Worm (Caenorhabditis elegans) whole organism, L4/young adult: ENCODE results near the gene serp-1.2.

Source experiments
- W03F9.2 ChIP-seq: fragments of 150-350 bp; optimal IDR thresholded peaks from 2 replicates; lab custom pipeline; 2014; ENCODE audit warnings: missing biosample characterization, missing genetic modification characterization
- dao-5 ChIP-seq: sonication (generic microtip); optimal IDR thresholded peaks from 2 replicates; lab custom pipeline; 2016; ENCODE audit warnings: missing genotype, missing genetic modification characterization, moderate library complexity, missing compliant biosample characterization
- him-1 ChIP-seq: sonication (generic microtip); optimal IDR thresholded peaks from 2 replicates; lab custom pipeline; 2016; ENCODE audit warnings: missing genotype, missing genetic modification reagents, missing genetic modification characterization, missing compliant biosample characterization

serp-1.2 gene

DNA sequence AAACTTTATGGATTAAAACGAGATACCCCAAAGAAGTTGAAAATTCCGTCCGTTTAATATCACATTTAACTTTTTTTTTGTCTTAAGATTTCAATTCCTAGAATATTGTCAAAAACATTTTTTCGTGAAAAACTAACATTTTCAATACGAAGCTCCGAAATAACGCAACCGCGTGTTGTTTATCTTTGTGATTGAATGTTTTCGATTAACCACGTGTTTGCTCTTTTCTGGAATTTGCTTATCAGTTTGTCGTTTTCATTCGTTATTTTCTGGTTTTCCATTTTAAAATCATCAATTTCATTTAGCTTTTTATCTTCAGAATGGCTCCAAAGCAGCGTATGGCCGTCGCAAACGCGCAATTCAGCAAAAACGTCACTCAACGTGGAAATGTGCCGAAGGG is at the start of gene serp-1.2:
Gene serp-1.2, plus strand, starts transcription at position 318 of the 400 bp plus-strand sequence.
- TF ChIP-seq him-1 (no peak), dao-5 (tag; lab: Kevin White, UChicago) (no peak), W03F9.2 (tag; lab: Kevin White, UChicago) (no peak)

DNA sequence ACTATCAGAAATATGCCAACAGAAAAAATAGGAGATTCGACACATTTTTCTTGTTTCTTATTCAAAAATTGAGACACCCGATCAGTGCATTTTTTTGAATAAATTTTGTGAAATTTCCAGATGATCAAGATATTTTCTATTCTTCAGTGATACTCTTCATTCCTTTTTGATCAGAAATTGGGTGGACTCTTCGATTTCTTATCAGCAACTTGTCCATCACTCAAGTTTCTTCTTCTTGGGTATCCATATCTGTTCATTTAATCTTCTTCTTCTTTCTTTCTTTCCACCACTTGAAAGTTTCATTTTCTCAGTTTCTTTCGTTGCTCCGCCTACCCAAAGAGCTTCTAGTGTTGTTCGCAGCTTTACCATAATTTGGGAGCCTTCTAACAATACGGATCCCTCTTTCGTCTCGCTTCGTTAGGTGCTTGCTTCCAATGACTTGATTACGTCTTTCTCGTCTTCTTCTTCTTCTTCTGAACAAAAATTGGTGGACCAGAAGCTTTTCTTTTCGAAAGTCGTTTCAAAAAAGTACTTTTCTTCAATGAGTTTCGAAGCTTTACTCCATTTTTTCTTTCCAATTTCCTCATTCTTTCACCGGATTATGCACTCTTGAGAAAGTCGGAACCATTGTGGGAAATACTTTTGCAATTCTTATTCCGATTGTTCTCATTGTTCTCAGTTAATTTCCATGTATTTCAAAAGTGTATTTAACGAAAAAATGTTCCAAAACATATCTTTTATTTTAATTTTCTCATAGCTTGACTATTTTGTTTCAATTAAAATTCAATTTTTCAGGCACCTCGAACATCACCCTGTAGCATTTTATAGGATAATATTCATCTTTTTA is 49.6 kb upstream of the serp-1.2 start, which contains the start of gene pct-1:
Gene pct-1, plus strand, starts transcription at position 797 of the 847 bp plus-strand sequence.
- TF ChIP-seq W03F9.2 (tag; lab: Kevin White, UChicago) (no peak), dao-5 (tag; lab: Kevin White, UChicago) (no peak), him-1 (no peak)

DNA sequence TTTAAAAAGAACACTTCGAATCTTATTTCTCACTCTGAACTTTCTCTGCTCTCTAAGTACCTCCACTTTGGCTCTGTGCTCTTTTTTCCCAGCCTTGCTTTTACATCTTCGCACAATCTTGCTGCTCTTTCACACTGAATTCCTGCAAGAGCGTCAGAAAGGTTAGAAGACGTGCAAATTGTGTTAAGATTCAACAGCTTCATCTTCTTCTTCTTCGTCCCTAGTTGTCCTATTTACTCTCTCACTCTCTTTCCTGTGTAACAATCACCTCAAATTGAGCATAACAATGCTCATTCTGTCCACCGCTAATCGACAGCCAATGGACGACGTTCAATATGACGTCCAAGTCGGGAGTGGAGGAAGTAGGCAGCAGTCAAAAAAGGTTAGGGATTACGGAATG is 44.1 kb upstream of the serp-1.2 start:
- no peak for TF ChIP-seq dao-5 (tag; lab: Kevin White, UChicago)
- TF ChIP-seq him-1 = no peak
- TF ChIP-seq W03F9.2 (tag; lab: Kevin White, UChicago) = no peak

DNA sequence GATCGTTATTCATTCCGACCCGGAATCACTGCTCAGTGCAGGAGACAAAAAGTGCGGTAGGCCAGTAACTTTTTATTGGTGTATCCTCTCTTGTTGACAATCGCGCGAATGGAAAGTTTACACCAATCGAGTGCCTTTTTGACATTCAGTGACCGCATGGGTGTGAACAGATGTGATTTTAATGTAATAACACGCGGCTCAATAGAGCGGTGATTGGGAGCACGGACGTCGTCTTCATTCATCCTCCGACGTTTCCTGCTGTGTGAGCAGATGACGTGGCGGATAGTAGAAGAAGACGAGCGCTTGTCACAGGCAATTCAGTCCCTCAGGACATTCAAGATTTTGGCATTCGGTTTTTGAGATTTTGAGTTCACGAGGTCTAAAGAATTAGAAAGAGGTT is 42.9 kb upstream of the serp-1.2 start:
- TF ChIP-seq dao-5 (tag; lab: Kevin White, UChicago) (no peak), W03F9.2 (tag; lab: Kevin White, UChicago) (no peak), him-1 (no peak)

DNA sequence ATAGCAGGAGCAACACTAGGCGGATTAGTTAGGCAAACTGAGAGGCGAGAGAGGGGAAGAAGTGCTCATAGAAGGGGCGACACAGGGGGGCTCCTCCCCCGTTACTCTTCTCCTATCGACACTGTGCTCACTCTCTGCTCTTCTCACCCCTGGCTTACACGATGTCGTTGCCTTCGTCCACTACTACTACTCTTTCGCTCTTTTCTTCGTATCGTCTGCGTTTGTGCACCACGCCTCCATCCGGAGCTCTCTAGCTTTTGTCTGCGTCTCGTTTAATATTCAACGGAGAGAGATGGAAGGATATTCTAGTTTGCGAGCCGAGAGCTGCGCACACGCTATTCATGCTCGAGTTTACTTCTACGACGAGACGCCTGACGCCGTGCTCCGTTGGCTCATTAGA is 42.2 kb upstream of the serp-1.2 start:
- TF ChIP-seq dao-5 (tag; lab: Kevin White, UChicago) = no peak
- TF ChIP-seq W03F9.2 (tag; lab: Kevin White, UChicago) = no peak
- TF ChIP-seq him-1 = peak; percentile 50

DNA sequence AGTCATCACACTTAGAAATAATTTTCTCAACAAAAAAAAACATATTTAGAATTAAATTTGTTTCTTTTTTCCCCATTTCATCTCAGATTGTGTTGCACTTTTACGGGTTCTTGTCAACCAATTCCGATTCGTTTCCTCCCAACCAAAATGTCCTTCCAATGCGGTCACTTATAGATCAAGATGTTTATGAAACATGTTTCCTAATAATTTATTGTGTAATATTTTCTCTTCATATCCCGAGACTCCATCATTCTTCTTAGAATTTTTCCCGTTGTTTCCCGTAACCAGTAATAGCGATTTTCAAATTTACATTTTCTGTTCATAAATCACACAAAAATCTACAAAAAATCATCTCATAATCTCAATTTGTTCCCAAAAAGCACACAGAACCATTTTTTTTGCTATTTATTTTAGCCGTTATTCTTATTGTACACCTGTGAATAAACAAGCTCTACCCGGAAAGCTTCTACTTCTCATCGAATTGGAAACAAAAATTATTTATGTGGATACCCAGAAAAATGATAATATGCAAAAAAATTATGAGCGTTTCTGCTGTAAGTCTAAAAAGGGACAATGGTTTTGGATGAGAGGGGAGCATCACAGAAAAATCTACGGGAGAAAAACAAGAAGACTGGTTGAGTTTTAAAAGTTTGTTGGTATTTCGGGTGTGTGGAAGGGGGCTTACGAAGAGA is 36.9 kb upstream of the serp-1.2 start:
- no peak for TF ChIP-seq him-1

DNA sequence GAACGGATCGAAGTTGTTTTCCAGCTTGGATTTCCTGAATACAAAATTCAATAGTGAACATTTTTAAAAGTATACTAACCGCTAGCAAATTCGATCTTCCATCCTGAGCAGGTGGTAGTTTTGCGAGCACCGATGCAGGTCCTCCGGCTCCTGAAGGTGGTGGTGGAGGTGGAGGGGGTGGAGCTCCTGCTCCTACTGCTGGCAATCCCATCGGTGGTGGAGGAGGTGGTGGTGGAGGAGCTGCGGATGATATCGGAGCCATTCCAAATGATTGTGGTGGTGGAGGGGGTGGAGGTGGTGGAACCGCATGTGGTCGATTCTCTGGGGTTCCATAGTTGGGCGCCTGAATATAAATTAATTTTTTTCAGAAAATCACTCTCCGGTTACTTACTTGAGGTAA is 35.8 kb upstream of the serp-1.2 start:
- TF ChIP-seq W03F9.2 (tag; lab: Kevin White, UChicago) (no peak), dao-5 (tag; lab: Kevin White, UChicago) (no peak), him-1 (no peak)

DNA sequence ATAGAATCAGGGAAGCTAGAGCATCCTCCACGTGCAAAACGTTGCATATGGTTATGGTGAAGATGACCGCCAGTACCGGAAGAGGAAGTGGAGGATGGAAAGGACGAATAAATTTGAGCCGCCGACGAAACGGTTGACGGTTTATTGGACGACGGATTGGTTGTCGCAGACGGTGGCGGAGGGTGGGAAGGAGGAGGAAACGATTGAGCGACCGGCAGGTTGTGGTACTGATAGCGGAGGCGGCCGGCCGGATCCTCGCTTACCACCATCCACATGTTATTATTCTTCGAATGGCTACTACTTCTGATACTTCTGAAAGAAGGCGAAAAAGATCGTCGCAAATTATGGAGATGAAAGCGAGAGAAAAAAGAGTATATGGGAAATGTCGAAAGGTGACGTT is 32.6 kb upstream of the serp-1.2 start:
- TF ChIP-seq W03F9.2 (tag; lab: Kevin White, UChicago) = no peak
- no peak for TF ChIP-seq him-1
- TF ChIP-seq dao-5 (tag; lab: Kevin White, UChicago) = no peak

DNA sequence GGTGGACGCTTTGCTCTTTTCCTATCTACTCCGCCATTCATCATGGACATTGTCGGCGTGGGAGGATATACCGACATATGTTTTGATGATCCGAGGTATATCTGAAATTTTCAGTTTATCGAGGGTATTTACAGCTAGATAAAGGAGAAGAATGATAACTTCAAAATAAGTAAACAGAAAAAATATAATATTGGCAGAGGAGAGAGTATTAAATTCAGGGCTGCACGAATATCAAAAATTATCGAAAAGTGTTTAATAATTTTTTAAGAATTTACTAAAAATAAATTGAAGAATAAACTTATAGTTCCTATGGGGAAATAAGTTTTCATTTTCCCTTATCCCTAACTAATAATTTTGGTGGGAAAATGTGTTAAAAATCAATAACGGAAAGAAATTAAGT is 26.6 kb upstream of the serp-1.2 start, which contains the start of gene wsp-1:
Gene wsp-1, minus strand, starts transcription at position 101 of the 400 bp plus-strand sequence.
- TF ChIP-seq W03F9.2 (tag; lab: Kevin White, UChicago) (no peak), dao-5 (tag; lab: Kevin White, UChicago) (no peak), him-1 (no peak)

DNA sequence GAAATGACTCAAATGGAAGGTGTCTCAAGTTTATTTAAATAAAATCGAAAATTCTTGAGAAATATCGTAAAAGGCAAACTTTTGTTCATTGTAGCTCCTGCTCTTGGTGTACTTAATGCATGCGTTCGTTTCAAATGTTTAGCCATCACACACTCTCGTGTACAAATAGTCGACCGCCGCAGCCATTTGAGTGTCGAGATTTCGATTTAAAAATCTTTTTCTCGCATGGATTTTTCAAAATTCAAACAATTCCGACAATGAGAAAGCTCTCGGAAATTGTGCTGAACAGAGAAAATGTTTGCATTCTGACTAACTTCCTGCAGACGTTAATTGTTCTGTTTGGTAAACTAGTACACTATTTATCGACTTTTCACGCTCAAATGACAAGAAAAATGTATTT is 26.2 kb upstream of the serp-1.2 start:
- TF ChIP-seq dao-5 (tag; lab: Kevin White, UChicago) (no peak), W03F9.2 (tag; lab: Kevin White, UChicago) (no peak), him-1 (no peak)

DNA sequence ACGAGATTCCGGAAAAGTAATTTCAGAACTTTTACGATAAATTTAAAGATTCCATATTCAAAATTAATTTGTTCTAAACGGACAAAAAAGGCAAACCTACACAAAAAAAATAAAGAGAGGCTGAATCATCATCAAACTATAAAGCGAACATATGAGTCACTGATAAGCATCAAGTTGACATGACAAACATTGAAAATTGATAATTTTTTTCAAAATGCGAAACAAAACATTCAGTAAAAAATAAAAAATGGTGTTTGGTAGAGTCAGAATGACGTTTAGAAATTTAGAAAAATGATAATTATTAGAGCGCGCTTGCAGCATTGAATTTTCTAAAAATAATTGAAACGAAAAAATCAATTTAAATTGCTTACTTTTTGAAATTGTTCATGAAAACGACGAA is 25.6 kb upstream of the serp-1.2 start:
- no peak for TF ChIP-seq dao-5 (tag; lab: Kevin White, UChicago)
- TF ChIP-seq him-1 = no peak
- no peak for TF ChIP-seq W03F9.2 (tag; lab: Kevin White, UChicago)

DNA sequence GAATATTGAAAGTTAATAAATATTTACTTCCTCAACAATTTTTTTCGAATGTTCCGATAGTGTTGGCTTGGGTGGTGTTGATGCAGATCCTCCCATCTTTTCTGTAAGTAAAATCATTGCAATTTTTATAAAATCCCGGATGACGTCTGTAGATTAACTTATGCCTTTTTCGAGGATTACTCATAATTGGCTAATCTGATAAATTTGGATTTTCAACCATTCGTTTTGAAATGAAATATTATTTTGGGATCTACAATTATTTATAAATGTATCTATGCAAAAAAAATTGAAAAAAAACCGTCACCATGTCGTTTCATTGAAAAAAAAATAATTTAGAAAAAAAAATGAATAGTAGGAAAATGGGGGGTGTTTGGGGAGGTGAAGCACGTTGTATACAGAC is 24.3 kb upstream of the serp-1.2 start, which contains the start of gene glrx-22:
Gene glrx-22, minus strand, starts transcription at position 101 of the 400 bp plus-strand sequence.
- TF ChIP-seq him-1 (no peak), dao-5 (tag; lab: Kevin White, UChicago) (no peak), W03F9.2 (tag; lab: Kevin White, UChicago) (no peak)

DNA sequence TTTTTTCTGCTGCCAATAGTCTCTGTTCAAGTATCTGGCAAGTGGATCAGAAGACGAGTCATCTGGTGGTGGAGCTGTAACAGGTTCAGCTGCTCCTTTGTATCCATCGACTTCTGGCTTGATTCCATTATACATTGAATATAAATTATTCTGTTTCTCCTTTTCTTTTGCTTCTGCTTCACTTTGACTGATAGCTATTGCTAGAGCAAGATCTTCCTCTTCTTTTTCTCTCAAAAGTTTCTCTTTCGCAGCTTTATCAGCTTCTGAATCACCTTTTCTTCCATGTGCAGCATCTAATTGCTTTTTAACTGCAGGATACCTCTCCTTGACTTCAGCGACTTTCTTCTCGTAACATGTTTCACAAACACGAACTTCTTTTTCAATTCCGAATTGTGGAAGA is 21.9 kb upstream of the serp-1.2 start:
- TF ChIP-seq dao-5 (tag; lab: Kevin White, UChicago) = no peak
- no peak for TF ChIP-seq W03F9.2 (tag; lab: Kevin White, UChicago)
- TF ChIP-seq him-1 = no peak
